Worm (Caenorhabditis elegans) whole organism, late embryonic: ENCODE data around the gene scl-21.

ENCODE experiments used
- ceh-31 ChIP-seq: sonication (generic microtip); optimal IDR thresholded peaks from 2 replicates; lab custom pipeline; 2016; ENCODE audit warnings: missing genetic modification characterization, missing compliant biosample characterization
- fax-1 ChIP-seq: sonication (generic microtip); optimal IDR thresholded peaks from 2 replicates; lab custom pipeline; 2016; ENCODE audit warnings: missing genotype, missing genetic modification characterization, missing compliant biosample characterization
- fkh-10 ChIP-seq: fragments of 150-350 bp; optimal IDR thresholded peaks from 2 replicates; lab custom pipeline; 2014; ENCODE audit warnings: missing biosample characterization, missing genetic modification reagents, missing genetic modification characterization
- gmeb-2 ChIP-seq: sonication (generic microtip); optimal IDR thresholded peaks from 2 replicates; lab custom pipeline; 2016; ENCODE audit warnings: missing genetic modification characterization, inconsistent platforms, missing compliant biosample characterization
- hlh-15 ChIP-seq: sonication (generic microtip); optimal IDR thresholded peaks from 2 replicates; lab custom pipeline; 2016; ENCODE audit warnings: missing genetic modification characterization, missing compliant biosample characterization
- hlh-8 ChIP-seq: sonication (generic microtip); optimal IDR thresholded peaks from 2 replicates; lab custom pipeline; 2016; ENCODE audit warnings: missing genotype, missing genetic modification characterization, missing compliant biosample characterization
- mec-3 ChIP-seq: sonication (generic microtip); optimal IDR thresholded peaks from 2 replicates; lab custom pipeline; 2016; ENCODE audit warnings: borderline replicate concordance, missing genetic modification characterization, missing compliant biosample characterization
- odd-2 ChIP-seq: sonication (generic microtip); optimal IDR thresholded peaks from 2 replicates; lab custom pipeline; 2017; ENCODE audit warnings: antibody characterized with exemption, mild to moderate bottlenecking, missing genetic modification characterization, missing compliant biosample characterization
- pag-3 ChIP-seq: sonication (generic microtip); optimal IDR thresholded peaks from 2 replicates; lab custom pipeline; 2016; ENCODE audit warnings: missing compliant biosample characterization, missing genetic modification characterization, borderline replicate concordance
- pax-1 ChIP-seq: fragments of 150-350 bp; optimal IDR thresholded peaks from 2 replicates; lab custom pipeline; 2014; ENCODE audit warnings: missing biosample characterization, missing genetic modification characterization
- tbx-2 ChIP-seq: sonication (generic microtip); optimal IDR thresholded peaks from 2 replicates; lab custom pipeline; 2016; ENCODE audit warnings: missing genetic modification characterization, missing compliant biosample characterization
- tbx-7 ChIP-seq: sonication (generic microtip); optimal IDR thresholded peaks from 2 replicates; lab custom pipeline; 2016; ENCODE audit warnings: missing genotype, missing genetic modification characterization, missing compliant biosample characterization
- unc-42 ChIP-seq: sonication (generic microtip); optimal IDR thresholded peaks from 2 replicates; lab custom pipeline; 2016; ENCODE audit warnings: missing genotype, missing genetic modification characterization, missing compliant biosample characterization
- ztf-16 ChIP-seq: sonication (generic microtip); optimal IDR thresholded peaks from 2 replicates; lab custom pipeline; 2017; ENCODE audit warnings: missing genetic modification characterization, missing compliant biosample characterization

- no peak for TF ChIP-seq ceh-31
- TF ChIP-seq tbx-2 (tag; lab: Kevin White, UChicago): no peak
- TF ChIP-seq odd-2: no peak
- TF ChIP-seq fax-1 (tag; lab: Kevin White, UChicago): no peak
- TF ChIP-seq hlh-8: no peak
- no peak for TF ChIP-seq pag-3 (tag; lab: Kevin White, UChicago)
- no peak for TF ChIP-seq hlh-15 (tag; lab: Kevin White, UChicago)
- no peak for TF ChIP-seq unc-42
- no peak for TF ChIP-seq fkh-10 (GFP tag; lab: Kevin White, UChicago)
- no peak for TF ChIP-seq gmeb-2 (tag; lab: Kevin White, UChicago)
- no peak for TF ChIP-seq mec-3 (tag; lab: Kevin White, UChicago)
- no peak for TF ChIP-seq tbx-7
- TF ChIP-seq ztf-16: no peak
- TF ChIP-seq pax-1 (tag; lab: Kevin White, UChicago): no peak
These were observed 24.6 kb upstream of the scl-21 start for ce11 chrV:19520130-19520529.
